Worm (Caenorhabditis elegans): Measurements from ENCODE around the gene F08D12.3.

F08D12.3 gene

ce11 chrII:2780804-2781203 is 1.5 kb downstream of the F08D12.3 start:
- no peak for TF ChIP-seq nhr-25 (tag; optimal IDR thresholded peaks at IDR 0.05)

ce11 chrII:2781355-2781754 is 2.0 kb downstream of the F08D12.3 start, which contains the start of gene F08D12.2:
Gene F08D12.2, plus strand, starts transcription at chrII:2781655.
- TF ChIP-seq nfya-1 (tag; optimal IDR thresholded peaks at IDR 0.05; ENCODE audit: insufficient read depth) (no peak), egl-5 (tag; optimal IDR thresholded peaks at IDR 0.05) (no peak), skn-1 (tag; optimal IDR thresholded peaks at IDR 0.05) (no peak), mdl-1 (tag; optimal IDR thresholded peaks at IDR 0.05) (no peak), nhr-11 (tag; optimal IDR thresholded peaks at IDR 0.05) (no peak), zag-1 (tag; optimal IDR thresholded peaks at IDR 0.05) (no peak), tbx-2 (tag; optimal IDR thresholded peaks at IDR 0.05) (no peak)

- TF ChIP-seq elt-3 (tag; optimal IDR thresholded peaks at IDR 0.05) (no peak), nhr-23 (tag; optimal IDR thresholded peaks at IDR 0.05) (no peak), lin-15B (tag; optimal IDR thresholded peaks at IDR 0.05) (no peak), R02D3.7 (tag; optimal IDR thresholded peaks at IDR 0.05) (no peak), fkh-10 (GFP tag; optimal IDR thresholded peaks at IDR 0.05) (no peak), mdl-1 (tag; optimal IDR thresholded peaks at IDR 0.05) (no peak), ceh-9 (tag; optimal IDR thresholded peaks at IDR 0.05) (no peak), fkh-2 (tag; optimal IDR thresholded peaks at IDR 0.05) (no peak), ztf-4 (tag; optimal IDR thresholded peaks at IDR 0.05) (no peak), skn-1 (tag; optimal IDR thresholded peaks at IDR 0.05) (no peak), nhr-77 (tag; optimal IDR thresholded peaks at IDR 0.05) (no peak)
Measured at ce11 chrII:2783380-2783779, 4.0 kb downstream of the F08D12.3 start.

ce11 chrII:2785787-2786186 is 6.4 kb downstream of the F08D12.3 start:
- TF ChIP-seq ama-1 (optimal IDR thresholded peaks at IDR 0.05) = no peak
- TF ChIP-seq egl-27 (tag; optimal IDR thresholded peaks at IDR 0.05) = no peak
- TF ChIP-seq nhr-25 (tag; optimal IDR thresholded peaks at IDR 0.05) = no peak
- TF ChIP-seq nhr-43 (tag; optimal IDR thresholded peaks at IDR 0.05; ENCODE audit: poor library complexity, severe bottlenecking) = no peak
- TF ChIP-seq unc-62 (GFP tag; optimal IDR thresholded peaks at IDR 0.05) = no peak
- TF ChIP-seq ztf-4 (tag; optimal IDR thresholded peaks at IDR 0.05) = no peak
- TF ChIP-seq mml-1 (tag; optimal IDR thresholded peaks at IDR 0.05) = no peak
- no peak for TF ChIP-seq nhr-77 (tag; optimal IDR thresholded peaks at IDR 0.05)
- TF ChIP-seq nhr-28 (tag; optimal IDR thresholded peaks at IDR 0.05) = no peak
- no peak for TF ChIP-seq sea-2 (GFP tag; optimal IDR thresholded peaks at IDR 0.05)
- no peak for TF ChIP-seq ceh-82 (tag; optimal IDR thresholded peaks at IDR 0.05)
- no peak for TF ChIP-seq fkh-2 (tag; optimal IDR thresholded peaks at IDR 0.05)
- TF ChIP-seq jun-1 (tag; optimal IDR thresholded peaks at IDR 0.05) = no peak
- TF ChIP-seq hmg-11 (tag; optimal IDR thresholded peaks at IDR 0.05) = no peak
- TF ChIP-seq snpc-4 (tag; optimal IDR thresholded peaks at IDR 0.05) = no peak
- TF ChIP-seq nhr-76 (tag; optimal IDR thresholded peaks at IDR 0.05) = no peak
- no peak for TF ChIP-seq elt-2 (tag; optimal IDR thresholded peaks at IDR 0.05)
- TF ChIP-seq lin-39 (tag; optimal IDR thresholded peaks at IDR 0.05) = no peak
- TF ChIP-seq lsy-12 (tag; optimal IDR thresholded peaks at IDR 0.05) = no peak

- TF ChIP-seq fkh-10 (GFP tag; optimal IDR thresholded peaks at IDR 0.05) (no peak), elt-2 (tag; optimal IDR thresholded peaks at IDR 0.05) (peak; percentile 21), egl-27 (tag; optimal IDR thresholded peaks at IDR 0.05) (no peak), elt-1 (tag; optimal IDR thresholded peaks at IDR 0.05) (no peak), lin-15B (tag; optimal IDR thresholded peaks at IDR 0.05) (peak; percentile 47), unc-62 (GFP tag; optimal IDR thresholded peaks at IDR 0.05) (no peak), elt-3 (tag; optimal IDR thresholded peaks at IDR 0.05) (no peak), hmg-11 (tag; optimal IDR thresholded peaks at IDR 0.05) (peak; percentile 85), fos-1 (tag; optimal IDR thresholded peaks at IDR 0.05) (no peak), lin-39 (tag; optimal IDR thresholded peaks at IDR 0.05) (peak; percentile 63)
Measured at ce11 chrII:2787031-2787512, 7.7 kb downstream of the F08D12.3 start, which contains the start of the genes F08D12.12 and srpa-72. Gene F08D12.12, minus strand, starts transcription at chrII:2787081. Gene srpa-72, plus strand, starts transcription at chrII:2787481.
